Fruit fly (Drosophila melanogaster) whole organism, prepupa: ENCODE measurements around the gene HtrA2.

Experiments used
- Blimp-1 ChIP-seq: fragments of 200-800 bp; sonication (Bioruptor generic); optimal IDR thresholded peaks from 3 replicates; lab custom pipeline; 2017; ENCODE audit warnings: missing biosample characterization, missing genetic modification characterization, mild to moderate bottlenecking, moderate library complexity, missing genetic modification reagents
- CG10631 ChIP-seq: fragments of 200-800 bp; sonication (Bioruptor generic); optimal IDR thresholded peaks from 2 replicates; lab custom pipeline; 2016; ENCODE audit warnings: missing biosample characterization, missing genetic modification characterization
- CG10669 ChIP-seq: fragments of 200-800 bp; sonication (Bioruptor generic); optimal IDR thresholded peaks from 3 replicates; lab custom pipeline; 2018; ENCODE audit warnings: missing biosample characterization, mild to moderate bottlenecking, missing genetic modification characterization, moderate library complexity
- CG11294 ChIP-seq: fragments of 200-800 bp; sonication (Bioruptor generic); IDR thresholded peaks from 2 replicates; pipeline ENCODE4 v1.3.6; 2022; ENCODE audit warnings: missing biosample characterization, missing genetic modification characterization
- CG11762 ChIP-seq: fragments of 200-800 bp; sonication (Bioruptor generic); optimal IDR thresholded peaks from 3 replicates; lab custom pipeline; 2016; ENCODE audit warnings: missing biosample characterization, missing genetic modification characterization; ENCODE audit not compliant: insufficient read depth
- CG11902 ChIP-seq: fragments of 200-800 bp; sonication (Bioruptor generic); optimal IDR thresholded peaks from 3 replicates; lab custom pipeline; 2016; ENCODE audit warnings: missing biosample characterization, missing genetic modification characterization
- CG15336 ChIP-seq: fragments of 200-800 bp; sonication (Bioruptor generic); IDR thresholded peaks from 2 replicates; pipeline ENCODE4 v1.3.6; 2022; ENCODE audit warnings: missing biosample characterization, missing genetic modification characterization
- CG1621 ChIP-seq: fragments of 200-800 bp; sonication (Bioruptor generic); optimal IDR thresholded peaks from 3 replicates; lab custom pipeline; 2018; ENCODE audit warnings: missing biosample characterization, mild to moderate bottlenecking, missing genetic modification characterization
- CG16779 ChIP-seq: fragments of 200-800 bp; sonication (Bioruptor generic); optimal IDR thresholded peaks from 3 replicates; lab custom pipeline; 2017; ENCODE audit warnings: missing biosample characterization, mild to moderate bottlenecking, missing genetic modification characterization
- CG3032 ChIP-seq: fragments of 200-800 bp; optimal IDR thresholded peaks from 2 replicates; lab custom pipeline; 2019; ENCODE audit warnings: missing biosample characterization, mild to moderate bottlenecking, missing genetic modification characterization, moderate library complexity
- CG31627 ChIP-seq: fragments of 200-800 bp; sonication (Bioruptor generic); optimal IDR thresholded peaks from 3 replicates; lab custom pipeline; 2016; ENCODE audit warnings: missing biosample characterization, missing genetic modification characterization
- CG32006 ChIP-seq: fragments of 200-800 bp; sonication (Bioruptor generic); optimal IDR thresholded peaks from 3 replicates; lab custom pipeline; 2017; ENCODE audit warnings: missing biosample characterization, mild to moderate bottlenecking, missing genetic modification characterization
- CG34406 ChIP-seq: fragments of 200-800 bp; sonication (Bioruptor generic); optimal IDR thresholded peaks from 3 replicates; lab custom pipeline; 2016; ENCODE audit warnings: missing biosample characterization, missing genetic modification characterization
- CG3919 ChIP-seq: fragments of 200-800 bp; sonication (Bioruptor generic); optimal IDR thresholded peaks from 3 replicates; lab custom pipeline; 2016; ENCODE audit warnings: missing biosample characterization, missing genetic modification characterization
- CG6163 ChIP-seq: fragments of 200-800 bp; sonication (Bioruptor generic); IDR thresholded peaks from 3 replicates; pipeline ENCODE4 v1.3.6; 2022; ENCODE audit warnings: missing biosample characterization, missing genetic modification characterization
- CG6276 ChIP-seq: fragments of 200-800 bp; sonication (Bioruptor generic); optimal IDR thresholded peaks from 2 replicates; lab custom pipeline; 2017; ENCODE audit warnings: missing biosample characterization, mild to moderate bottlenecking, missing genetic modification characterization
- CG6792 ChIP-seq: fragments of 200-800 bp; sonication (Bioruptor generic); optimal IDR thresholded peaks from 3 replicates; lab custom pipeline; 2016; ENCODE audit warnings: missing biosample characterization, missing genetic modification characterization
- CG6808 ChIP-seq: fragments of 200-800 bp; sonication (Bioruptor generic); optimal IDR thresholded peaks from 3 replicates; lab custom pipeline; 2017; ENCODE audit warnings: missing biosample characterization, missing genetic modification characterization, mild to moderate bottlenecking, moderate library complexity, missing genetic modification reagents
- CG6854 ChIP-seq: fragments of 200-800 bp; sonication (Bioruptor generic); optimal IDR thresholded peaks from 2 replicates; lab custom pipeline; 2017; ENCODE audit warnings: missing biosample characterization, mild to moderate bottlenecking, missing genetic modification characterization
- CG8119 ChIP-seq: fragments of 200-800 bp; sonication (Bioruptor generic); IDR thresholded peaks from 3 replicates; pipeline ENCODE4 v1.3.6; 2022; ENCODE audit warnings: missing biosample characterization, missing genetic modification characterization
- CG8319 ChIP-seq: fragments of 200-800 bp; sonication (Bioruptor generic); optimal IDR thresholded peaks from 3 replicates; lab custom pipeline; 2016; ENCODE audit warnings: missing biosample characterization, missing genetic modification characterization
- CG8632 ChIP-seq: fragments of 200-800 bp; sonication (Bioruptor generic); optimal IDR thresholded peaks from 3 replicates; lab custom pipeline; 2016; ENCODE audit warnings: missing biosample characterization, missing genetic modification characterization
- CG9139 ChIP-seq: fragments of 200-800 bp; sonication (Bioruptor generic); optimal IDR thresholded peaks from 3 replicates; lab custom pipeline; 2017; ENCODE audit warnings: missing biosample characterization, mild to moderate bottlenecking, missing genetic modification characterization
- Eip78C ChIP-seq: fragments of 200-800 bp; sonication (Bioruptor generic); peaks from one replicate; lab custom pipeline; 2016; ENCODE audit warnings: missing biosample characterization, missing genetic modification characterization
- Eip93F ChIP-seq: fragments of 200-800 bp; sonication (Bioruptor generic); optimal IDR thresholded peaks from 2 replicates; lab custom pipeline; 2016; ENCODE audit warnings: missing biosample characterization, mild to moderate bottlenecking, missing genetic modification characterization
- Ets21C ChIP-seq: fragments of 200-800 bp; sonication (Bioruptor generic); optimal IDR thresholded peaks from 3 replicates; lab custom pipeline; 2016; ENCODE audit warnings: missing biosample characterization, missing genetic modification characterization
- Ets96B ChIP-seq: fragments of 200-800 bp; optimal IDR thresholded peaks from 2 replicates; lab custom pipeline; 2019; ENCODE audit warnings: missing biosample characterization, mild to moderate bottlenecking, missing genetic modification characterization, moderate library complexity
- Hr38 ChIP-seq: sonication (Bioruptor generic); optimal IDR thresholded peaks from 2 replicates; lab custom pipeline; 2016; ENCODE audit warnings: missing biosample characterization, missing genetic modification characterization
- Hr39 ChIP-seq: fragments of 200-800 bp; sonication (Bioruptor generic); optimal IDR thresholded peaks from 2 replicates; lab custom pipeline; 2016; ENCODE audit warnings: missing biosample characterization, missing genetic modification characterization
- Hr4 ChIP-seq: fragments of 200-800 bp; sonication (Bioruptor generic); optimal IDR thresholded peaks from 3 replicates; lab custom pipeline; 2016; ENCODE audit warnings: missing biosample characterization, missing genetic modification characterization
- Lpt ChIP-seq: fragments of 200-800 bp; sonication (Bioruptor generic); optimal IDR thresholded peaks from 3 replicates; lab custom pipeline; 2016; ENCODE audit warnings: missing biosample characterization, missing genetic modification characterization
- Met ChIP-seq: fragments of 200-800 bp; sonication (Bioruptor generic); optimal IDR thresholded peaks from 3 replicates; lab custom pipeline; 2016; ENCODE audit warnings: missing biosample characterization, missing genetic modification characterization
- Smox ChIP-seq: fragments of 200-800 bp; sonication (Bioruptor generic); optimal IDR thresholded peaks from 3 replicates; lab custom pipeline; 2016; ENCODE audit warnings: missing biosample characterization, missing genetic modification characterization
- Sox14 ChIP-seq: fragments of 200-800 bp; sonication (Bioruptor generic); optimal IDR thresholded peaks from 3 replicates; lab custom pipeline; 2016; ENCODE audit warnings: missing biosample characterization, missing genetic modification characterization
- Sox15 ChIP-seq: fragments of 200-800 bp; sonication (Bioruptor generic); optimal IDR thresholded peaks from 3 replicates; lab custom pipeline; 2016; ENCODE audit warnings: missing biosample characterization, missing genetic modification characterization
- achi ChIP-seq: fragments of 200-800 bp; sonication (Bioruptor generic); optimal IDR thresholded peaks from 3 replicates; lab custom pipeline; 2016; ENCODE audit warnings: missing biosample characterization, missing genetic modification characterization
- acj6 ChIP-seq: fragments of 200-800 bp; sonication (Bioruptor generic); optimal IDR thresholded peaks from 3 replicates; lab custom pipeline; 2016; ENCODE audit warnings: missing biosample characterization, missing genetic modification characterization
- eg ChIP-seq: fragments of 200-800 bp; sonication (Bioruptor generic); IDR thresholded peaks from 3 replicates; pipeline ENCODE4 v1.3.6; 2022; ENCODE audit warnings: missing biosample characterization, missing genetic modification characterization
- fd59A ChIP-seq: fragments of 200-800 bp; sonication (Bioruptor generic); optimal IDR thresholded peaks from 2 replicates; lab custom pipeline; 2017; ENCODE audit warnings: missing biosample characterization, mild to moderate bottlenecking, missing genetic modification characterization, missing genetic modification reagents
- fd85E ChIP-seq: fragments of 200-800 bp; sonication (Bioruptor generic); optimal IDR thresholded peaks from 3 replicates; lab custom pipeline; 2016; ENCODE audit warnings: missing biosample characterization, missing genetic modification characterization
- fkh ChIP-seq: fragments of 200-800 bp; sonication (Bioruptor generic); optimal IDR thresholded peaks from 3 replicates; lab custom pipeline; 2017; ENCODE audit warnings: missing biosample characterization, mild to moderate bottlenecking, missing genetic modification characterization, moderate library complexity
- lz ChIP-seq: fragments of 200-800 bp; sonication (Bioruptor generic); optimal IDR thresholded peaks from 3 replicates; lab custom pipeline; 2016; ENCODE audit warnings: missing biosample characterization, missing genetic modification characterization
- net ChIP-seq: fragments of 200-800 bp; sonication (Bioruptor generic); optimal IDR thresholded peaks from 3 replicates; lab custom pipeline; 2016; ENCODE audit warnings: missing biosample characterization, missing genetic modification characterization
- pdm3 ChIP-seq: fragments of 200-800 bp; sonication (Bioruptor generic); optimal IDR thresholded peaks from 3 replicates; lab custom pipeline; 2016; ENCODE audit warnings: missing biosample characterization, missing genetic modification characterization
- salr ChIP-seq, 2 experiments: fragments of 200-800 bp; sonication (Bioruptor generic); optimal IDR thresholded peaks; 3 replicates each; lab custom pipeline; 2016 to 2018; ENCODE audit warnings: missing biosample characterization in 2 of 2, missing genetic modification characterization in 2 of 2, mild to moderate bottlenecking in 1 of 2
- spab ChIP-seq: fragments of 200-800 bp; sonication (Bioruptor generic); optimal IDR thresholded peaks from 2 replicates; lab custom pipeline; 2017; ENCODE audit warnings: missing biosample characterization, mild to moderate bottlenecking, missing genetic modification characterization, missing genetic modification reagents
- ss ChIP-seq, 2 experiments: fragments of 200-800 bp; sonication (Bioruptor generic); optimal IDR thresholded peaks; 2 replicates in 1 of 2; 3 replicates in 1 of 2; lab custom pipeline; 2017 to 2018; ENCODE audit warnings: mild to moderate bottlenecking in 2 of 2, missing biosample characterization in 2 of 2, missing genetic modification characterization in 2 of 2, moderate library complexity in 1 of 2
- svp ChIP-seq: fragments of 200-800 bp; sonication (Bioruptor generic); peaks from one replicate; lab custom pipeline; 2016; ENCODE audit warnings: missing biosample characterization, missing genetic modification characterization
- topi ChIP-seq: fragments of 200-800 bp; sonication (Bioruptor generic); optimal IDR thresholded peaks from 3 replicates; lab custom pipeline; 2016; ENCODE audit warnings: missing biosample characterization, missing genetic modification characterization

HtrA2 gene

DNA sequence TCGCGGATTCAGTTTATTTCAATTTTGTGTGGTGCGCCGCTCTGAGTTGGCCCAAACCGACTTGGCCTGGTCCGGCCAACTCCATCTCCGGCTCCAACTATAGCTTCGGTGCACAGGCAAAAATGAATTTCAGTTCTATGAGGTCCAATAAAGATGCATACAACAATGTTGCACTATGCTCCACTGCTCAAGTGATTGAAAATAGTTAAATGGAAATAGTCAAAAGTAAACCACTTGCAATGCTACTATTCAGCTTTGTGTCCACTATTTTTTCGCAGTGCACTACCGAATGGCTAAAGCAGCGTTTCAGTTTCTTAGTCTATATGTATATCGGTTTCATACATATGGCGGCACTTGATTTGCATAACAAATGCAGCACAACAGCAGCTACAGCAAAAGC, 35.2 kb downstream of the HtrA2 start (continued):
- peak; percentile 59 for TF ChIP-seq Ets96B (tag; lab: Kevin White, UChicago)
- no peak for TF ChIP-seq Sox15 (GFP tag; lab: Kevin White, UChicago)
- TF ChIP-seq CG6854 (GFP tag; lab: Kevin White, UChicago): no peak
- peak; percentile 34 for TF ChIP-seq CG1621
- peak; percentile 62 for TF ChIP-seq CG11762 (GFP tag; lab: Kevin White, UChicago)
- TF ChIP-seq fkh (GFP tag; lab: Kevin White, UChicago): no peak
- TF ChIP-seq Blimp-1 (GFP tag; lab: Kevin White, UChicago): no peak
- TF ChIP-seq net (GFP tag; lab: Kevin White, UChicago): peak; percentile 70
- TF ChIP-seq CG34406 (GFP tag; lab: Kevin White, UChicago): peak; percentile 32
- TF ChIP-seq ss (GFP tag; optimal IDR thresholded peaks at IDR 0.05; lab: Kevin White, UChicago): no peak
- TF ChIP-seq CG6792: peak; percentile 45
- peak; percentile 23 for TF ChIP-seq fd59A
- peak; percentile 43 for TF ChIP-seq Met (GFP tag; lab: Kevin White, UChicago)
- TF ChIP-seq CG11294: peak; percentile 85
- peak; percentile 30 for TF ChIP-seq topi (GFP tag; lab: Kevin White, UChicago)
- peak; percentile 36 for TF ChIP-seq spab (GFP tag; lab: Kevin White, UChicago)
- TF ChIP-seq lz: peak; percentile 38
- TF ChIP-seq Eip93F (GFP tag; lab: Kevin White, UChicago): no peak
- peak; percentile 74 for TF ChIP-seq pdm3 (GFP tag; lab: Kevin White, UChicago)
- TF ChIP-seq CG10669: peak; percentile 48
- peak; percentile 31 for TF ChIP-seq svp (GFP tag; lab: Kevin White, UChicago)
- TF ChIP-seq CG8632 (GFP tag; lab: Kevin White, UChicago): peak; percentile 20
- TF ChIP-seq CG6163 (GFP tag; lab: Robert Waterston, UW): peak; percentile 92
- peak; percentile 86 for TF ChIP-seq Lpt (GFP tag; lab: Kevin White, UChicago)
- TF ChIP-seq CG3919: peak; percentile 83
- peak; percentile 84 for TF ChIP-seq CG6276 (GFP tag; lab: Kevin White, UChicago)
- peak; percentile 65 for TF ChIP-seq achi (GFP tag; lab: Kevin White, UChicago)
- TF ChIP-seq Hr39: peak; percentile 48
- peak; percentile 64 for TF ChIP-seq acj6 (GFP tag; lab: Kevin White, UChicago)
- peak; percentile 46 for TF ChIP-seq CG16779
- peak; percentile 49 for TF ChIP-seq CG3032
- TF ChIP-seq eg: peak; percentile 95
- peak; percentile 0 for TF ChIP-seq CG8319
- TF ChIP-seq CG10631 (GFP tag; lab: Kevin White, UChicago): peak; percentile 67
- TF ChIP-seq CG15336: peak; percentile 89

DNA sequence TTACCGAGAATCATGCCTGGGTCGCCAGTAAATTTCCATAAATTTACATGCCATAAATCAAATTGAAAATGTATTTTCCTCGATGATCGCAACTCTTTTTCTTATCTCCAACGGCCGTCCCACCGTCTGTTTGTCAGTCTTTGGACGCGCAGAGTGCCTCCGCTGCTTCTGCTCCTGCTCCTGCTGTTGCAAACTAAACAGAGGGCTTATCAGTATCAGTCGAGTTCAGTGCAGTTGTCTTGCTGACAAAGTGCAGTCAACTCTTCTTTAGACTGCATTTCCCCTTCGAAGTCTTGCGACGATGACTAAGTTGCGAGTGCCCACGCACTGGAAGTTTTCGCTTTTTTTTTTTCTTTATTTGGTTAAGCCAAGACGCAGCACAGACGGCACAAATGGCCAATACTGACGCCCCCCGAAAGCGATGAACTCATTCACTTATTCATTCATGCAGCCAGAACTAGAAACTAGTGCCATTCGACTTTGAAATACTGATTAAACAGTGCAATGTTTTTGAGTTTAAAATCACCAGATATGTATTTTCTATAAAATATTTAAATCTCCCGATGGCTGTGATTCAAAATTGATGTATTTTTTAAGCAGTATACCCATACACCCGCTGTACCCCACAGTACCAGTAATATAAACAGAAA, 37.3 kb downstream of the HtrA2 start:
- TF ChIP-seq spab (GFP tag; lab: Kevin White, UChicago): no peak
- TF ChIP-seq CG9139 (GFP tag; lab: Kevin White, UChicago): no peak
- no peak for TF ChIP-seq net (GFP tag; lab: Kevin White, UChicago)
- TF ChIP-seq Eip78C (GFP tag; lab: Kevin White, UChicago): peak; percentile 59
- TF ChIP-seq CG8632 (GFP tag; lab: Kevin White, UChicago): no peak
- no peak for TF ChIP-seq CG6808
- TF ChIP-seq Sox15 (GFP tag; lab: Kevin White, UChicago): no peak
- no peak for TF ChIP-seq ss (GFP tag; optimal IDR thresholded peaks at IDR 0.05; lab: Kevin White, UChicago)
- TF ChIP-seq CG11762 (GFP tag; lab: Kevin White, UChicago): no peak
- no peak for TF ChIP-seq Lpt (GFP tag; lab: Kevin White, UChicago)
- no peak for TF ChIP-seq CG11902 (GFP tag; lab: Kevin White, UChicago)
- TF ChIP-seq CG31627: no peak
- peak; percentile 10 for TF ChIP-seq achi (GFP tag; lab: Kevin White, UChicago)
- no peak for TF ChIP-seq CG8319
- TF ChIP-seq fkh (GFP tag; lab: Kevin White, UChicago): no peak
- no peak for TF ChIP-seq Hr38 (GFP tag; lab: Kevin White, UChicago)
- no peak for TF ChIP-seq Sox14 (GFP tag; lab: Kevin White, UChicago)
- no peak for TF ChIP-seq salr (GFP tag; optimal IDR thresholded peaks at IDR 0.05; lab: Kevin White, UChicago)
- TF ChIP-seq CG32006 (GFP tag; lab: Kevin White, UChicago): no peak
- TF ChIP-seq fd59A: no peak
- TF ChIP-seq fd85E (GFP tag; lab: Kevin White, UChicago): no peak
- no peak for TF ChIP-seq Ets21C (GFP tag; lab: Kevin White, UChicago)
- 0 out of 3 replicates have a peak, but pooled peaks have one; percentile 12 for TF ChIP-seq CG8119
- no peak for TF ChIP-seq CG34406 (GFP tag; lab: Kevin White, UChicago)
- TF ChIP-seq Hr4 (GFP tag; lab: Kevin White, UChicago): no peak
- no peak for TF ChIP-seq CG6792
- no peak for TF ChIP-seq Smox (GFP tag; lab: Kevin White, UChicago)
- peak; percentile 4 for TF ChIP-seq CG10669
- TF ChIP-seq CG6276 (GFP tag; lab: Kevin White, UChicago): no peak
